Worm (Caenorhabditis elegans) whole organism, L1 larva: ENCODE data around the gene B0336.13.

Experiments used
- C04F5.9 ChIP-seq: sonication (generic microtip); optimal IDR thresholded peaks from 2 replicates; lab custom pipeline; 2016; ENCODE audit warnings: missing genetic modification characterization, missing compliant biosample characterization
- alr-1 ChIP-seq: fragments of 200-800 bp; sonication (Bioruptor generic); optimal IDR thresholded peaks from 2 replicates; lab custom pipeline; 2018; ENCODE audit warnings: borderline replicate concordance, mild to moderate bottlenecking, missing genetic modification characterization, missing compliant biosample characterization
- blmp-1 ChIP-seq: fragments of 150-350 bp; optimal IDR thresholded peaks from 2 replicates; lab custom pipeline; 2014; ENCODE audit warnings: missing biosample characterization, missing genetic modification characterization
- ceh-63 ChIP-seq: fragments of 200-800 bp; sonication (Bioruptor generic); optimal IDR thresholded peaks from 2 replicates; lab custom pipeline; 2018; ENCODE audit warnings: mild to moderate bottlenecking, missing genetic modification characterization, missing compliant biosample characterization
- ceh-8 ChIP-seq: fragments of 200-800 bp; sonication (Bioruptor generic); optimal IDR thresholded peaks from 2 replicates; lab custom pipeline; 2018; ENCODE audit warnings: mild to moderate bottlenecking, missing genetic modification characterization, moderate library complexity, missing compliant biosample characterization
- ceh-82 ChIP-seq, 3 experiments: fragments of 150-350 bp in 1 of 3; sonication (generic microtip) in 2 of 3; optimal IDR thresholded peaks; 2 replicates each; lab custom pipeline; 2014 to 2017; ENCODE audit warnings: missing biosample characterization in 3 of 3, missing genetic modification characterization in 3 of 3
- ceh-90 ChIP-seq: sonication (generic microtip); optimal IDR thresholded peaks from 2 replicates; lab custom pipeline; 2016; ENCODE audit warnings: missing genetic modification characterization, missing compliant biosample characterization
- dpl-1 ChIP-seq, 3 experiments: fragments of 150-350 bp in 2 of 3; sonication (generic microtip) in 1 of 3; optimal IDR thresholded peaks; 2 replicates each; lab custom pipeline; 2014 to 2017; ENCODE audit warnings: missing biosample characterization in 3 of 3, missing genetic modification characterization in 3 of 3, missing genetic modification reagents in 3 of 3
- efl-1 ChIP-seq, 4 experiments: fragments of 150-350 bp; optimal IDR thresholded peaks in 3 of 4; peaks in 1 of 4; 1 replicate in 1 of 4; 2 replicates in 3 of 4; lab custom pipeline; 2014; ENCODE audit warnings: missing biosample characterization in 2 of 4, missing genetic modification characterization in 2 of 4, missing genetic modification reagents in 2 of 4
- egl-27 ChIP-seq, 2 experiments: fragments of 150-350 bp in 1 of 2; sonication (generic microtip); optimal IDR thresholded peaks; 3 replicates each; lab custom pipeline; 2017 to 2018; ENCODE audit warnings: missing biosample characterization in 2 of 2, missing genetic modification characterization in 2 of 2, missing genetic modification reagents in 2 of 2
- elt-2 ChIP-seq: sonication (generic microtip); optimal IDR thresholded peaks from 2 replicates; lab custom pipeline; 2016; ENCODE audit warnings: missing genetic modification characterization, mild to moderate bottlenecking, inconsistent platforms, missing compliant biosample characterization, missing genetic modification reagents
- ets-5 ChIP-seq: fragments of 200-800 bp; sonication (Bioruptor generic); IDR thresholded peaks from 2 replicates; pipeline ENCODE4 v1.3.6; 2022; ENCODE audit warnings: missing genetic modification characterization, missing compliant biosample characterization
- fkh-8 ChIP-seq: sonication (generic microtip); optimal IDR thresholded peaks from 2 replicates; lab custom pipeline; 2016; ENCODE audit warnings: mild to moderate bottlenecking, missing genetic modification characterization, missing compliant biosample characterization
- grh-1 ChIP-seq: fragments of 200-800 bp; sonication (Bioruptor generic); IDR thresholded peaks from 2 replicates; pipeline ENCODE4 v1.3.6; 2022; ENCODE audit warnings: missing genetic modification reagents, missing genetic modification characterization, missing compliant biosample characterization
- hpl-2 ChIP-seq: fragments of 150-350 bp; optimal IDR thresholded peaks from 2 replicates; lab custom pipeline; 2014; ENCODE audit warnings: missing biosample characterization, missing genetic modification reagents, missing genetic modification characterization
- isw-1 ChIP-seq: fragments of 200-800 bp; sonication (Bioruptor generic); IDR thresholded peaks from 2 replicates; pipeline ENCODE4 v1.3.6; 2022; ENCODE audit warnings: missing genetic modification characterization, missing compliant biosample characterization
- lin-13 ChIP-seq: fragments of 150-350 bp; optimal IDR thresholded peaks from 2 replicates; lab custom pipeline; 2014; ENCODE audit warnings: missing biosample characterization, missing genetic modification reagents, missing genetic modification characterization
- lin-14 ChIP-seq: fragments of 200-800 bp; sonication (Bioruptor generic); optimal IDR thresholded peaks from 2 replicates; lab custom pipeline; 2018; ENCODE audit warnings: mild to moderate bottlenecking, missing genetic modification characterization, moderate library complexity, missing compliant biosample characterization
- lin-35 ChIP-seq, 2 experiments: fragments of 150-350 bp; optimal IDR thresholded peaks; 2 replicates each; lab custom pipeline; 2014; ENCODE audit warnings: missing biosample characterization in 2 of 2, missing genetic modification characterization in 2 of 2, missing genetic modification reagents in 2 of 2
- lin-39 ChIP-seq: fragments of 150-350 bp; optimal IDR thresholded peaks from 2 replicates; lab custom pipeline; 2014; ENCODE audit warnings: missing biosample characterization, missing genetic modification reagents, missing genetic modification characterization
- mab-9 ChIP-seq: fragments of 200-800 bp; sonication (Bioruptor generic); IDR thresholded peaks from 2 replicates; pipeline ENCODE4 v1.3.6; 2022; ENCODE audit warnings: missing genetic modification reagents, missing genetic modification characterization, missing compliant biosample characterization
- nhr-19 ChIP-seq: fragments of 200-800 bp; sonication (Bioruptor generic); conservative IDR thresholded peaks from 2 replicates; pipeline ENCODE4 v1.3.6; 2022; ENCODE audit warnings: missing genetic modification characterization, missing compliant biosample characterization
- nhr-20 ChIP-seq: sonication (generic microtip); optimal IDR thresholded peaks from 2 replicates; lab custom pipeline; 2016; ENCODE audit warnings: mild to moderate bottlenecking, missing genetic modification characterization, missing compliant biosample characterization
- nhr-76 ChIP-seq: sonication (generic microtip); optimal IDR thresholded peaks from 2 replicates; lab custom pipeline; 2017; ENCODE audit warnings: missing biosample characterization, missing genetic modification characterization
- nhr-77 ChIP-seq: fragments of 150-350 bp; optimal IDR thresholded peaks from 2 replicates; lab custom pipeline; 2014; ENCODE audit warnings: missing biosample characterization, missing genetic modification characterization
- nhr-84 ChIP-seq: sonication (generic microtip); optimal IDR thresholded peaks from 2 replicates; lab custom pipeline; 2017; ENCODE audit warnings: missing biosample characterization, missing genetic modification characterization
- nhr-85 ChIP-seq: sonication (generic microtip); peaks from one replicate; lab custom pipeline; 2016; ENCODE audit warnings: missing genetic modification characterization, inconsistent platforms, missing compliant biosample characterization
- nhr-90 ChIP-seq: sonication (generic microtip); optimal IDR thresholded peaks from 2 replicates; lab custom pipeline; 2016; ENCODE audit warnings: mild to moderate bottlenecking, missing genetic modification characterization, missing compliant biosample characterization; ENCODE audit not compliant: poor library complexity
- pag-3 ChIP-seq: sonication (generic microtip); optimal IDR thresholded peaks from 2 replicates; lab custom pipeline; 2017; ENCODE audit warnings: missing genetic modification characterization, mild to moderate bottlenecking, missing compliant biosample characterization, antibody characterized with exemption, borderline replicate concordance; ENCODE audit not compliant: insufficient read depth
- pqm-1 ChIP-seq: sonication (generic microtip); optimal IDR thresholded peaks from 3 replicates; lab custom pipeline; 2017; ENCODE audit warnings: missing biosample characterization, missing genetic modification characterization
- sox-4 ChIP-seq: sonication (generic microtip); optimal IDR thresholded peaks from 2 replicates; lab custom pipeline; 2016; ENCODE audit warnings: missing genetic modification characterization, missing compliant biosample characterization
- sptf-1 ChIP-seq: fragments of 150-350 bp; optimal IDR thresholded peaks from 2 replicates; lab custom pipeline; 2014; ENCODE audit warnings: missing biosample characterization, missing genetic modification characterization
- swsn-7 ChIP-seq: sonication (generic microtip); optimal IDR thresholded peaks from 2 replicates; lab custom pipeline; 2016; ENCODE audit warnings: missing genetic modification characterization, missing compliant biosample characterization
- tbx-2 ChIP-seq: sonication (generic microtip); optimal IDR thresholded peaks from 2 replicates; lab custom pipeline; 2016; ENCODE audit warnings: missing genetic modification characterization, missing compliant biosample characterization
- tlp-1 ChIP-seq: fragments of 150-350 bp; optimal IDR thresholded peaks from 2 replicates; lab custom pipeline; 2014; ENCODE audit warnings: missing biosample characterization, missing genetic modification characterization
- unc-62 ChIP-seq: fragments of 150-350 bp; optimal IDR thresholded peaks from 2 replicates; lab custom pipeline; 2014; ENCODE audit warnings: missing biosample characterization, missing genetic modification reagents, missing genetic modification characterization
- unc-86 ChIP-seq: sonication (generic microtip); optimal IDR thresholded peaks from 2 replicates; lab custom pipeline; 2016; ENCODE audit warnings: missing genetic modification characterization, missing compliant biosample characterization
- unc-98 ChIP-seq: fragments of 200-800 bp; sonication (Bioruptor generic); IDR thresholded peaks from 2 replicates; pipeline ENCODE4 v1.3.6; 2022; ENCODE audit warnings: missing genetic modification characterization, missing compliant biosample characterization
- vab-15 ChIP-seq: sonication (generic microtip); optimal IDR thresholded peaks from 2 replicates; lab custom pipeline; 2017; ENCODE audit warnings: missing genotype, mild to moderate bottlenecking, missing genetic modification characterization, missing compliant biosample characterization
- zip-4 ChIP-seq: fragments of 200-800 bp; sonication (Bioruptor generic); optimal IDR thresholded peaks from 2 replicates; lab custom pipeline; 2018; ENCODE audit warnings: mild to moderate bottlenecking, missing genetic modification characterization, moderate library complexity, missing compliant biosample characterization
- ztf-4 ChIP-seq: fragments of 150-350 bp; optimal IDR thresholded peaks from 2 replicates; lab custom pipeline; 2014; ENCODE audit warnings: missing biosample characterization, missing genetic modification characterization

The B0336.13 gene

ce11 chrIII:5715467-5715866 is 21.6 kb downstream of the B0336.13 start (continued):
- TF ChIP-seq nhr-20 (peak; percentile 5), nhr-84 (tag; lab: Kevin White, UChicago) (no peak), swsn-7 (tag; lab: Kevin White, UChicago) (peak; percentile 56), nhr-77 (tag; lab: Kevin White, UChicago) (peak; percentile 43), pqm-1 (tag; lab: Kevin White, UChicago) (no peak), efl-1 (optimal IDR thresholded peaks at IDR 0.05; lab: Kevin White, UChicago) (peak; percentile 68 to 83), efl-1 (GFP tag; optimal IDR thresholded peaks at IDR 0.05 in 1 of 2; lab: Kevin White, UChicago) (peak; percentile 30 to 96), nhr-19 (GFP tag; lab: Robert Waterston, UW) (no peak), sptf-1 (tag; lab: Kevin White, UChicago) (no peak)

- TF ChIP-seq ceh-63 (GFP tag; lab: Kevin White, UChicago) (no peak), alr-1 (tag; lab: Kevin White, UChicago) (no peak), ets-5 (GFP tag; lab: Robert Waterston, UW) (no peak), isw-1 (GFP tag; lab: Robert Waterston, UW) (no peak), grh-1 (GFP tag; lab: Robert Waterston, UW) (no peak), lin-39 (tag; lab: Kevin White, UChicago) (no peak), dpl-1 (GFP tag; optimal IDR thresholded peaks at IDR 0.05; lab: Kevin White, UChicago) (no peak), vab-15 (no peak), tlp-1 (no peak)
These were observed 23.4 kb downstream of the B0336.13 start for ce11 chrIII:5717173-5717748.

ce11 chrIII:5718385-5718784 is 24.5 kb downstream of the B0336.13 start:
- no peak for TF ChIP-seq unc-98 (GFP tag; lab: Robert Waterston, UW)
- no peak for TF ChIP-seq ceh-82 (tag; optimal IDR thresholded peaks at IDR 0.05; lab: Kevin White, UChicago)
- no peak for TF ChIP-seq hpl-2
- TF ChIP-seq grh-1 (GFP tag; lab: Robert Waterston, UW) = no peak
- no peak for TF ChIP-seq unc-62 (GFP tag; lab: Kevin White, UChicago)
- no peak for TF ChIP-seq C04F5.9 (tag; lab: Kevin White, UChicago)
- TF ChIP-seq ceh-8 (GFP tag; lab: Kevin White, UChicago) = no peak
- TF ChIP-seq zip-4 = no peak
- no peak for TF ChIP-seq lin-35 (GFP tag; optimal IDR thresholded peaks at IDR 0.05; lab: Kevin White, UChicago)
- TF ChIP-seq ztf-4 = no peak
- no peak for TF ChIP-seq elt-2 (tag; lab: Kevin White, UChicago)
- TF ChIP-seq pag-3 (tag; lab: Kevin White, UChicago) = no peak
- TF ChIP-seq sox-4 = no peak
- TF ChIP-seq fkh-8 (tag; lab: Kevin White, UChicago) = no peak

ce11 chrIII:5719105-5719831 is 25.4 kb downstream of the B0336.13 start:
- TF ChIP-seq ceh-63 (GFP tag; lab: Kevin White, UChicago) = no peak
- TF ChIP-seq nhr-90 (tag; lab: Kevin White, UChicago) = no peak
- no peak for TF ChIP-seq nhr-76 (tag; lab: Kevin White, UChicago)
- TF ChIP-seq tbx-2 (tag; lab: Kevin White, UChicago) = no peak
- no peak for TF ChIP-seq ceh-82 (tag; optimal IDR thresholded peaks at IDR 0.05; lab: Kevin White, UChicago)
- no peak for TF ChIP-seq elt-2 (tag; lab: Kevin White, UChicago)
- no peak for TF ChIP-seq pag-3 (tag; lab: Kevin White, UChicago)
- TF ChIP-seq lin-13 = no peak
- TF ChIP-seq nhr-85 = peak; percentile 70
- no peak for TF ChIP-seq ceh-90 (tag; lab: Kevin White, UChicago)
- TF ChIP-seq lin-14 (GFP tag; lab: Kevin White, UChicago) = peak; percentile 24
- TF ChIP-seq mab-9 (GFP tag; lab: Robert Waterston, UW) = no peak
- TF ChIP-seq egl-27 (tag; optimal IDR thresholded peaks at IDR 0.05; lab: Kevin White, UChicago) = no peak
- TF ChIP-seq blmp-1 (tag; lab: Kevin White, UChicago) = peak; percentile 6
- TF ChIP-seq lin-39 (tag; lab: Kevin White, UChicago) = no peak
- no peak for TF ChIP-seq tlp-1
- no peak for TF ChIP-seq unc-86 (tag; lab: Kevin White, UChicago)
- TF ChIP-seq unc-98 (GFP tag; lab: Robert Waterston, UW) = no peak
